Worm (Caenorhabditis elegans): ENCODE measurements around the gene him-17.
"Not testable (repeated sequence)": the region's sequence is repeated elsewhere in the genome, so short reads cannot be mapped to it uniquely, and the experiment has no call there.

Gene him-17

DNA sequence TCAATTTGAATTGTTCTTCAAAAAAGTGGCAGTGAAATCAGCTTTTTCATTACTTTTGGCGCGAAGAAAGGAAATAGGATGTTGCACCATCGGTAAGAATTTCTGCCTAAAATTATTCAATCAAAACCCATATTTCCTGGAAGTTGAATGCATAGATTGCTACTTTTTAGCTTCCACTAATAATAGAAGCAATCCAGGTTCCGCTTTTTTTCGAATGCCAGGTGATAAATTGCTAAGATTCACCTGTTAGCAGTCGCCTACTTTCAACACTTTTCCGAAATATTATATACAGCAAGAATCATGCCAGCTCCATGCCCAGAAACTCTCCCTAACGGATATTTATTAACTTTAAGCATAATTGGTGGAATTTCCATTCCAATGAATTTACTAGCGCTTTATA lies 8.9 kb downstream of the him-17 start, which contains the start of gene sri-6:
Gene sri-6, plus strand, starts transcription at position 301 of the 400 bp plus-strand sequence.
- TF ChIP-seq daf-12 (tag; optimal IDR thresholded peaks at IDR 0.05) (no peak), Y5F2A.4 (GFP tag; optimal IDR thresholded peaks at IDR 0.05) (no peak), daf-19 (GFP tag; conservative IDR thresholded peaks at IDR 0.05) (no peak), madf-5 (GFP tag; IDR thresholded peaks at IDR 0.05) (no peak), nhr-10 (tag; optimal IDR thresholded peaks at IDR 0.05) (no peak), spr-1 (tag; optimal IDR thresholded peaks at IDR 0.05) (no peak), D1046.2 (GFP tag; IDR thresholded peaks at IDR 0.05) (no peak), mdl-1 (tag; optimal IDR thresholded peaks at IDR 0.05) (no peak), unc-39 (tag; optimal IDR thresholded peaks at IDR 0.05) (no peak), fos-1 (tag; optimal IDR thresholded peaks at IDR 0.05) (no peak), arid-1 (GFP tag; conservative IDR thresholded peaks at IDR 0.05) (no peak), lir-3 (tag; optimal IDR thresholded peaks at IDR 0.05) (no peak)

DNA sequence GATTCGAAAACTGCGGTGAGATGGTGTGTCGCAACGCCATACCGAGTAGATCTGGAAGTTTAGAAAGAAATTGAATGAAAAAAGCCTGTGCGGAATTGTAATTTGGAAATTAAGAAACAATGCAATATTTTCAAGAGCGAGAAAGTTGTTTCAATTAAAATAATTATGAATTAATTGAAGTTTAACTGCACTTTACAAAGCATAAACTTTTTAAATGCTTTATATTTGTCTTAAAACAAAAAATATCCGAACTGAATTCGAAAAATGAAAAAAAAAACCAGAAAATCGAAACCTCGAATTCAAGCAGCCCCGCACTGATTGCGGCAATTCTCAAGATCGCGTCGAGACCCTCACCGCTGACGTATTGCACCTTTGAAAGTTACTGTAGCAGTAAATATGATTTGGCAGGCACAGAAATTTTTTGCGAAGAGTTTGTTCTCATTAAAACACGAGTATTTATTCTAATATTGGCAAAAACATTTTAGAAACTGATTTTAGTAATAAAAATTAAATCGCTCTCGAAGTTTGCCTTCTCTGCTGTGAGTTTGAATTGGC lies 17.1 kb downstream of the him-17 start, which contains the start of gene sun-1:
Gene sun-1, minus strand, starts transcription at position 51 of the 555 bp plus-strand sequence.
- no peak for TF ChIP-seq jun-1 (tag; optimal IDR thresholded peaks at IDR 0.05)
- 0 out of 2 replicates have a peak, but pooled peaks have one; percentile 21 for TF ChIP-seq Y48G9A.11 (GFP tag; IDR thresholded peaks at IDR 0.05)

DNA sequence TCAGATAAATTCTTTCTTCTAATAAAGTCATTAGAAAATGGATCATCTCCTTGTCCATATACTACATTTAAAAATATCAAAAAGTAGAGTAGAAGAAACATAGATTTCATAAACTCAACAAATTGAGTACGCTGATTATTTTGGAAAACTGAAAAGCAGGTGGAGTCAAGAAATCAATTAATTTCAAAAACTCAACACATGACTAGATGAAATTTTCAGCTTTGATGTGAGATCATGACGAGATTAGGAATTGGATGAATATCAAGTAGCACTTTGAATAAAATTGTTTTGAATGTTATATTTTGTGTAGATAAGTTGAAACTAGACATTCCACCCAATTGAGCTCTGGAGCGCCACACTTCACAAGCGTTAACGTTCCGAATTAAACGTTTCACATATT lies 19.0 kb downstream of the him-17 start, which contains the start of gene F57B1.1:
Gene F57B1.1, minus strand, starts transcription at position 101 of the 400 bp plus-strand sequence.
- no peak for TF ChIP-seq nhr-10 (tag; optimal IDR thresholded peaks at IDR 0.05)
- TF ChIP-seq lsy-2 (tag; optimal IDR thresholded peaks at IDR 0.05), result no peak
- TF ChIP-seq snpc-1.2 (GFP tag; IDR thresholded peaks at IDR 0.05), result no peak
- no peak for TF ChIP-seq ceh-32 (tag; optimal IDR thresholded peaks at IDR 0.05; ENCODE audit: poor library complexity)
- no peak for TF ChIP-seq vab-7 (GFP tag; IDR thresholded peaks at IDR 0.05)
- no peak for TF ChIP-seq snpc-4 (tag; optimal IDR thresholded peaks at IDR 0.05)
- TF ChIP-seq mdl-1 (tag; optimal IDR thresholded peaks at IDR 0.05), result no peak
- no peak for TF ChIP-seq daf-12 (tag; optimal IDR thresholded peaks at IDR 0.05)
- no peak for TF ChIP-seq Y105C5A.15 (GFP tag; IDR thresholded peaks at IDR 0.05)
- TF ChIP-seq F44E2.7 (GFP tag; IDR thresholded peaks at IDR 0.05), result no peak
- no peak for TF ChIP-seq php-3 (GFP tag; IDR thresholded peaks at IDR 0.05)

DNA sequence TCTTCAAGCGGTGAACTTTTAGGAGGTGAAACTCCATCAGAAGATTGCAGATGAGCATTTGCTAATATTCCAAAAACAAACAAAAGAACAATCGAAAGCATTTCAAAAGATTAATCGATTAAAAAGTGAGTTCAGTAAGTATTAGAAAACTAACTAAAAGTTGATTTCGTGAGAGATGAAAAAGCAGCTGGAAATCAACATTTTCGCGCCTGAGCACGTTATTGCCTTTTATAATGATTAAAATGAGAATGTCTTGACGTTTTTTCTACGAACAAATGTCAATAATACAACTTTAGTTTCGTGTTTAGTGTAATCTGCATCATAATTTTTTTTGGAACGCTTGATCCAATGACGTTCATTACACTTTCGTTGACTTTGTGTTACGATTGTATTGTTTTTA lies 21.3 kb downstream of the him-17 start, which contains the start of gene F57B1.9:
Gene F57B1.9, minus strand, starts transcription at position 101 of the 400 bp plus-strand sequence.
- TF ChIP-seq T26A8.4 (GFP tag; IDR thresholded peaks at IDR 0.05) (peak; percentile 19; the same call in 1 of the 2 replicates), tag-97 (GFP tag; IDR thresholded peaks at IDR 0.05) (no peak), php-3 (GFP tag; IDR thresholded peaks at IDR 0.05) (no peak), nhr-10 (tag; optimal IDR thresholded peaks at IDR 0.05) (peak; percentile 28), saeg-2 (GFP tag; IDR thresholded peaks at IDR 0.05) (no peak), nhr-11 (tag; optimal IDR thresholded peaks at IDR 0.05) (no peak), lin-38 (GFP tag; IDR thresholded peaks at IDR 0.05) (no peak)

DNA sequence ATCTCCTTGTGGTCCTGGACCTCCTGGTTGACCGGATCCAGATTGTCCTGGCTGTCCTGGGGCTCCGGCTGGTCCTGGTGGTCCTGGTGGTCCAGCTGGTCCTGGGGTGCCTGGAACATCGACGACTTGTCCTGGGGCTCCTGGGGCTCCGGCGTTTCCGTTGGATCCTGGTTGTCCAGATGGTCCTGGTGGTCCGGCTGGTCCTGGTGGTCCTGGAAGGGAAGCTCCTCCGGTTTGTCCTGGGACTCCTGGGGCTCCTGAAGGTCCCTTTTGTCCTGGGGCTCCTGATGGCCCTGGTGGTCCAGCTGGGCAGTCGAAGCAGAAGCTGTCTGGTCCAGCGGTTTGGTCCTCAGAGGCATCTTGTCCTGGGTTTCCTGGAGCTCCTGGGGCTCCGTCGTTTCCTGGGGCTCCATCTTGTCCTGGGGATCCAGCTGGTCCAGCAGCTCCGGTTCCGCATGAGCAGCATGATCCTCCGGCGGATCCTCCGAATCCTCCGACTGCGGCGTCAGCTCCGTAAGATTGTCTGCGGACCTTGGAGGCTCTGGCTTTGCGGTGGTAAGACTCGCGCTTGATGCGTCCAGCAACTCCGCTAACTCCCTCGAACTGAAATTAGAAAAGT lies 22.0 kb downstream of the him-17 start:
- TF ChIP-seq set-16 (GFP tag; IDR thresholded peaks at IDR 0.05) (peak; percentile 98), madf-5 (GFP tag; IDR thresholded peaks at IDR 0.05) (0 out of 4 replicates have a peak, but pooled peaks of 1 of the 2 experiments have one; percentile 45), egl-43 (GFP tag; IDR thresholded peaks at IDR 0.05) (peak; percentile 15; the same call in 1 of the 2 replicates), pha-4 (GFP tag; IDR thresholded peaks at IDR 0.05) (peak; percentile 34; the same call in 1 of the 2 replicates), ceh-44 (GFP tag; IDR thresholded peaks at IDR 0.05) (0 out of 2 replicates have a peak, but pooled peaks have one; percentile 5)
- not testable (repeated sequence) for TF ChIP-seq pha-4 (tag; optimal IDR thresholded peaks at IDR 0.05)

Data from whole organism, L4 larva.